Worm (Caenorhabditis elegans) whole organism, early embryonic: ENCODE measurements around the gene T13G4.7.

ENCODE experiments used
- B0310.2 ChIP-seq: sonication (generic microtip); optimal IDR thresholded peaks from 2 replicates; lab custom pipeline; 2016; ENCODE audit warnings: mild to moderate bottlenecking, missing genetic modification characterization, missing compliant biosample characterization
- ama-1 ChIP-seq: fragments of 150-350 bp; optimal IDR thresholded peaks from 2 replicates; lab custom pipeline; 2014
- hmg-4 ChIP-seq: fragments of 200-800 bp; sonication (Bioruptor generic); optimal IDR thresholded peaks from 2 replicates; lab custom pipeline; 2018; ENCODE audit warnings: mild to moderate bottlenecking, missing genetic modification characterization, missing compliant biosample characterization

DNA sequence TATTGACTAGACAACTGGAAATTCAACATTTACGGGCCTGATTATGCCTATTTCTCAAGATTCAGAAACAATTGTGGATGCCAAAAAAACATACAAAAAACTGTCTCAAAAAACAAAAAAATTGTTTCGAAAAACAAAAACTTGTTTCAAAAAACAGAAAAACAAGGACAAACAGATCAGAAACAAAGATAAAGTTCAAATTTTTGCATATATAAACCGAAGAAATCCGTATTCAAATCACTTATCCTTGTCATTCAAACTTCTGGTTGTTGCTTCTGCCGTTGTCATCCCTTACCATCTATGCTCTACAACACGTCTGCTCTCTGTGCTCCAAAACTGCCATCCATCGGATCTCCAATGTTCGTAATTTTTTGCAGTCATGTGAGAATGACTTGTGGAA lies 51.3 kb downstream of the T13G4.7 start, which contains the start of gene R193.1:
- TF ChIP-seq B0310.2 (tag; lab: Kevin White, UChicago) = no peak
- TF ChIP-seq hmg-4 (GFP tag; lab: Kevin White, UChicago) = no peak
- no peak for TF ChIP-seq ama-1 (lab: Kevin White, UChicago)
